Fruit fly (Drosophila melanogaster) whole organism, embryonic: ENCODE measurements around the gene CG9586.

Experiments
- Ada2b ChIP-seq: fragments of 200-800 bp; sonication (Bioruptor generic); IDR thresholded peaks from 2 replicates; pipeline ENCODE4 v1.3.6; 2022; ENCODE audit warnings: missing biosample characterization, missing genetic modification characterization
- BtbVII ChIP-seq: fragments of 200-800 bp; sonication (Bioruptor generic); optimal IDR thresholded peaks from 3 replicates; lab custom pipeline; 2017; ENCODE audit warnings: missing biosample characterization, mild to moderate bottlenecking, missing genetic modification characterization
- CG8478 ChIP-seq: fragments of >200 bp; optimal IDR thresholded peaks from 2 replicates; lab custom pipeline; 2018
- NfI ChIP-seq: fragments of 200-800 bp; sonication (Bioruptor generic); optimal IDR thresholded peaks from 3 replicates; lab custom pipeline; 2018; ENCODE audit warnings: missing biosample characterization, mild to moderate bottlenecking, missing genetic modification characterization, moderate library complexity
- PHDP ChIP-seq: fragments of 200-800 bp; sonication (Bioruptor generic); optimal IDR thresholded peaks from 3 replicates; lab custom pipeline; 2018; ENCODE audit warnings: missing biosample characterization, mild to moderate bottlenecking, missing genetic modification characterization, moderate library complexity
- Six4 ChIP-seq: fragments of 200-800 bp; sonication (Bioruptor generic); optimal IDR thresholded peaks from 2 replicates; lab custom pipeline; 2016; ENCODE audit warnings: missing biosample characterization, missing genetic modification characterization

- TF ChIP-seq CG8478 (lab: Kevin White, UChicago) (no peak), PHDP (tag; lab: Kevin White, UChicago) (no peak), Six4 (GFP tag; lab: Kevin White, UChicago) (no peak), NfI (GFP tag; lab: Kevin White, UChicago) (no peak), BtbVII (GFP tag; lab: Kevin White, UChicago) (no peak), Ada2b (no peak)
Observed at dm6 chr2L:9164797-9165196, 1.5 kb downstream of the CG9586 start.
